Fruit fly (Drosophila melanogaster) whole organism, embryonic: ENCODE measurements around the gene Rrp5.

ENCODE experiments used
- CG11085 ChIP-seq: fragments of 200-800 bp; sonication (Bioruptor generic); IDR thresholded peaks from 2 replicates; pipeline ENCODE4 v1.3.6; 2022; ENCODE audit warnings: missing biosample characterization, missing genetic modification characterization
- CG11398 ChIP-seq: fragments of 200-800 bp; sonication (Bioruptor generic); optimal IDR thresholded peaks from 2 replicates; lab custom pipeline; 2016; ENCODE audit warnings: missing biosample characterization, missing genetic modification characterization
- CG12391 ChIP-seq: fragments of 200-800 bp; sonication (Bioruptor generic); optimal IDR thresholded peaks from 3 replicates; lab custom pipeline; 2018; ENCODE audit warnings: missing biosample characterization, mild to moderate bottlenecking, missing genetic modification characterization, moderate library complexity
- CG13624 ChIP-seq: fragments of 200-800 bp; sonication (Bioruptor generic); optimal IDR thresholded peaks from 2 replicates; lab custom pipeline; 2016; ENCODE audit warnings: missing biosample characterization, missing genetic modification characterization
- CG13894 ChIP-seq: fragments of 200-800 bp; sonication (Bioruptor generic); optimal IDR thresholded peaks from 3 replicates; lab custom pipeline; 2018; ENCODE audit warnings: missing biosample characterization, mild to moderate bottlenecking, missing genetic modification characterization, moderate library complexity
- CG15011 ChIP-seq: fragments of 200-800 bp; sonication (Bioruptor generic); optimal IDR thresholded peaks from 3 replicates; lab custom pipeline; 2018; ENCODE audit warnings: missing biosample characterization, mild to moderate bottlenecking, missing genetic modification characterization
- CG15073 ChIP-seq: fragments of 200-800 bp; sonication (Bioruptor generic); optimal IDR thresholded peaks from 2 replicates; lab custom pipeline; 2016; ENCODE audit warnings: missing biosample characterization, missing genetic modification characterization
- CG1529 ChIP-seq: fragments of 200-800 bp; sonication (Bioruptor generic); optimal IDR thresholded peaks from 3 replicates; lab custom pipeline; 2018; ENCODE audit warnings: missing biosample characterization, missing genetic modification characterization
- CG17359 ChIP-seq: fragments of 200-800 bp; sonication (Bioruptor generic); optimal IDR thresholded peaks from 3 replicates; lab custom pipeline; 2018; ENCODE audit warnings: missing biosample characterization, mild to moderate bottlenecking, missing genetic modification characterization, moderate library complexity
- CG1832 ChIP-seq: fragments of 200-800 bp; sonication (Bioruptor generic); optimal IDR thresholded peaks from 2 replicates; lab custom pipeline; 2017; ENCODE audit warnings: missing biosample characterization, mild to moderate bottlenecking, missing genetic modification characterization, inconsistent platforms
- CG18599 ChIP-seq: fragments of 200-800 bp; sonication (Bioruptor generic); optimal IDR thresholded peaks from 3 replicates; lab custom pipeline; 2017; ENCODE audit warnings: missing biosample characterization, missing genetic modification characterization, mild to moderate bottlenecking, moderate library complexity, missing genetic modification reagents
- CG4282 ChIP-seq: fragments of 200-800 bp; sonication (Bioruptor generic); optimal IDR thresholded peaks from 2 replicates; lab custom pipeline; 2016; ENCODE audit warnings: missing biosample characterization, missing genetic modification characterization
- CG4617 ChIP-seq: fragments of 200-800 bp; sonication (Bioruptor generic); optimal IDR thresholded peaks from 3 replicates; lab custom pipeline; 2016; ENCODE audit warnings: missing biosample characterization, missing genetic modification characterization, borderline replicate concordance
- CG5245 ChIP-seq: fragments of 200-800 bp; sonication (Bioruptor generic); optimal IDR thresholded peaks from 3 replicates; lab custom pipeline; 2016; ENCODE audit warnings: missing biosample characterization, missing genetic modification characterization
- CG7372 ChIP-seq: fragments of 200-800 bp; sonication (Bioruptor generic); IDR thresholded peaks from 2 replicates; pipeline ENCODE4 v1.3.6; 2022; ENCODE audit warnings: missing biosample characterization, missing genetic modification characterization
- CG7556 ChIP-seq: fragments of 200-800 bp; sonication (Bioruptor generic); optimal IDR thresholded peaks from 2 replicates; lab custom pipeline; 2017; ENCODE audit warnings: missing biosample characterization, mild to moderate bottlenecking, missing genetic modification characterization
- CG8388 ChIP-seq: fragments of 200-800 bp; sonication (Bioruptor generic); optimal IDR thresholded peaks from 2 replicates; lab custom pipeline; 2019; ENCODE audit warnings: missing biosample characterization, mild to moderate bottlenecking, missing genetic modification characterization, moderate library complexity
- Dfd ChIP-seq, 2 experiments: fragments of >200 bp; optimal IDR thresholded peaks; 2 replicates each; lab custom pipeline; 2017; ENCODE audit warnings: missing biosample characterization in 2 of 2, missing genetic modification characterization in 2 of 2
- E2f2 ChIP-seq: fragments of 200-800 bp; sonication (Bioruptor generic); IDR thresholded peaks from 2 replicates; pipeline ENCODE4 v1.3.6; 2022; ENCODE audit warnings: missing biosample characterization, missing genetic modification characterization
- HHEX ChIP-seq: fragments of 200-800 bp; sonication (Bioruptor generic); optimal IDR thresholded peaks from 3 replicates; lab custom pipeline; 2017; ENCODE audit warnings: missing biosample characterization, mild to moderate bottlenecking, missing genetic modification characterization, missing genetic modification reagents
- Hey ChIP-seq: fragments of 200-800 bp; sonication (Bioruptor generic); optimal IDR thresholded peaks from 3 replicates; lab custom pipeline; 2018; ENCODE audit warnings: missing biosample characterization, mild to moderate bottlenecking, missing genetic modification characterization
- Meics ChIP-seq: fragments of 200-800 bp; sonication (Bioruptor generic); optimal IDR thresholded peaks from 2 replicates; lab custom pipeline; 2017; ENCODE audit warnings: missing biosample characterization, mild to moderate bottlenecking, missing genetic modification characterization
- Nf-YA ChIP-seq: fragments of 200-800 bp; sonication (Bioruptor generic); IDR thresholded peaks from 2 replicates; pipeline ENCODE4 v1.3.6; 2022; ENCODE audit warnings: missing biosample characterization, missing genetic modification characterization
- Ptx1 ChIP-seq: fragments of 200-800 bp; sonication (Bioruptor generic); IDR thresholded peaks from 2 replicates; pipeline ENCODE4 v1.3.6; 2022; ENCODE audit warnings: missing biosample characterization, missing genetic modification characterization
- Spps ChIP-seq: fragments of 200-800 bp; sonication (Bioruptor generic); optimal IDR thresholded peaks from 2 replicates; lab custom pipeline; 2018; ENCODE audit warnings: missing biosample characterization, mild to moderate bottlenecking, missing genetic modification characterization
- abd-A ChIP-seq: fragments of 200-800 bp; sonication (Bioruptor generic); optimal IDR thresholded peaks from 3 replicates; lab custom pipeline; 2019; ENCODE audit warnings: missing biosample characterization, mild to moderate bottlenecking, missing genetic modification characterization, moderate library complexity
- ap ChIP-seq: fragments of 200-800 bp; sonication (Bioruptor generic); IDR thresholded peaks from 2 replicates; pipeline ENCODE4 v1.3.6; 2022; ENCODE audit warnings: missing biosample characterization, missing genetic modification characterization
- ara ChIP-seq: fragments of 200-800 bp; sonication (Bioruptor generic); IDR thresholded peaks from 2 replicates; pipeline ENCODE4 v1.3.6; 2022; ENCODE audit warnings: missing biosample characterization, missing genetic modification characterization
- ash1 ChIP-seq: fragments of 200-800 bp; sonication (Bioruptor generic); optimal IDR thresholded peaks from 2 replicates; lab custom pipeline; 2018; ENCODE audit warnings: missing biosample characterization, mild to moderate bottlenecking, missing genetic modification characterization
- az2 ChIP-seq: fragments of 200-800 bp; sonication (Bioruptor generic); optimal IDR thresholded peaks from 3 replicates; lab custom pipeline; 2016; ENCODE audit warnings: missing biosample characterization, missing genetic modification characterization
- caup ChIP-seq: fragments of 200-800 bp; sonication (Bioruptor generic); optimal IDR thresholded peaks from 3 replicates; lab custom pipeline; 2017; ENCODE audit warnings: missing biosample characterization, mild to moderate bottlenecking, missing genetic modification characterization, moderate library complexity; ENCODE audit not compliant: severe bottlenecking
- chm ChIP-seq: fragments of 200-800 bp; sonication (Bioruptor generic); IDR thresholded peaks from 2 replicates; pipeline ENCODE4 v1.3.6; 2022; ENCODE audit warnings: missing biosample characterization, missing genetic modification characterization
- crp ChIP-seq, 2 experiments: fragments of 200-800 bp; sonication (Bioruptor generic); optimal IDR thresholded peaks; 2 replicates in 1 of 2; 3 replicates in 1 of 2; lab custom pipeline; 2017; ENCODE audit warnings: missing biosample characterization in 2 of 2, missing genetic modification characterization in 2 of 2, mild to moderate bottlenecking in 1 of 2, moderate library complexity in 1 of 2
- danr ChIP-seq: fragments of 200-800 bp; sonication (Bioruptor generic); IDR thresholded peaks from 2 replicates; pipeline ENCODE4 v1.3.6; 2022; ENCODE audit warnings: missing biosample characterization, missing genetic modification characterization
- eyg ChIP-seq: fragments of 200-800 bp; sonication (Bioruptor generic); optimal IDR thresholded peaks from 3 replicates; lab custom pipeline; 2016; ENCODE audit warnings: missing biosample characterization, missing genetic modification characterization
- gsb ChIP-seq: fragments of 200-800 bp; sonication (Bioruptor generic); IDR thresholded peaks from 2 replicates; pipeline ENCODE4 v1.3.6; 2022; ENCODE audit warnings: missing biosample characterization, missing genetic modification characterization
- h ChIP-seq: fragments of >200 bp; optimal IDR thresholded peaks from 2 replicates; lab custom pipeline; 2017
- jigr1 ChIP-seq: fragments of 200-800 bp; sonication (Bioruptor generic); IDR thresholded peaks from 3 replicates; pipeline ENCODE4 v1.3.6; 2022; ENCODE audit warnings: missing biosample characterization, missing genetic modification characterization
- jumu ChIP-seq: fragments of 200-800 bp; sonication (Bioruptor generic); optimal IDR thresholded peaks from 3 replicates; lab custom pipeline; 2016; ENCODE audit warnings: missing biosample characterization, missing genetic modification characterization
- maf-S ChIP-seq: fragments of 200-800 bp; sonication (Bioruptor generic); optimal IDR thresholded peaks from 2 replicates; lab custom pipeline; 2016; ENCODE audit warnings: missing biosample characterization, missing genetic modification characterization
- nerfin-2 ChIP-seq: fragments of 200-800 bp; sonication (Bioruptor generic); IDR thresholded peaks from 2 replicates; pipeline ENCODE4 v1.3.6; 2022; ENCODE audit warnings: missing biosample characterization, missing genetic modification characterization; ENCODE audit not compliant: partially characterized antibody
- nmo ChIP-seq: fragments of 200-800 bp; sonication (Bioruptor generic); optimal IDR thresholded peaks from 2 replicates; lab custom pipeline; 2018; ENCODE audit warnings: missing biosample characterization, mild to moderate bottlenecking, missing genetic modification characterization, moderate library complexity
- p53 ChIP-seq: fragments of 200-800 bp; sonication (Bioruptor generic); optimal IDR thresholded peaks from 2 replicates; lab custom pipeline; 2016; ENCODE audit warnings: missing biosample characterization, missing genetic modification characterization
- pb ChIP-seq: fragments of 200-800 bp; sonication (Bioruptor generic); optimal IDR thresholded peaks from 3 replicates; lab custom pipeline; 2016; ENCODE audit warnings: missing biosample characterization, missing genetic modification characterization
- peb ChIP-seq: fragments of 200-800 bp; sonication (Bioruptor generic); IDR thresholded peaks from 2 replicates; pipeline ENCODE4 v1.3.6; 2022; ENCODE audit warnings: missing biosample characterization, missing genetic modification characterization
- psq ChIP-seq: fragments of 200-800 bp; sonication (Bioruptor generic); optimal IDR thresholded peaks from 2 replicates; lab custom pipeline; 2017; ENCODE audit warnings: missing biosample characterization, missing genetic modification characterization
- sisA ChIP-seq: fragments of 200-800 bp; sonication (Bioruptor generic); IDR thresholded peaks from 2 replicates; pipeline ENCODE4 v1.3.6; 2022; ENCODE audit warnings: missing biosample characterization, missing genetic modification characterization
- stc ChIP-seq: fragments of 200-800 bp; sonication (Bioruptor generic); IDR thresholded peaks from 2 replicates; pipeline ENCODE4 v1.3.6; 2022; ENCODE audit warnings: missing biosample characterization, missing genetic modification characterization
- tll ChIP-seq, 2 experiments: fragments of 200-800 bp in 1 of 2; fragments of >200 bp in 1 of 2; sonication (Bioruptor generic) in 1 of 2; optimal IDR thresholded peaks; 2 replicates each; lab custom pipeline; 2017 to 2019; ENCODE audit warnings: missing biosample characterization in 2 of 2, missing genetic modification characterization in 2 of 2, mild to moderate bottlenecking in 1 of 2, moderate library complexity in 1 of 2
- vnd ChIP-seq: fragments of 200-800 bp; sonication (Bioruptor generic); IDR thresholded peaks from 3 replicates; pipeline ENCODE4 v1.3.6; 2022; ENCODE audit warnings: missing biosample characterization, missing genetic modification characterization; ENCODE audit not compliant: partially characterized antibody
- vvl ChIP-seq: fragments of 200-800 bp; sonication (Bioruptor generic); IDR thresholded peaks from 2 replicates; pipeline ENCODE4 v1.3.6; 2022; ENCODE audit warnings: missing biosample characterization, missing genetic modification characterization
- zen ChIP-seq: fragments of 200-800 bp; sonication (Bioruptor generic); optimal IDR thresholded peaks from 3 replicates; lab custom pipeline; 2018; ENCODE audit warnings: missing biosample characterization, mild to moderate bottlenecking, missing genetic modification characterization, moderate library complexity

Gene Rrp5

DNA sequence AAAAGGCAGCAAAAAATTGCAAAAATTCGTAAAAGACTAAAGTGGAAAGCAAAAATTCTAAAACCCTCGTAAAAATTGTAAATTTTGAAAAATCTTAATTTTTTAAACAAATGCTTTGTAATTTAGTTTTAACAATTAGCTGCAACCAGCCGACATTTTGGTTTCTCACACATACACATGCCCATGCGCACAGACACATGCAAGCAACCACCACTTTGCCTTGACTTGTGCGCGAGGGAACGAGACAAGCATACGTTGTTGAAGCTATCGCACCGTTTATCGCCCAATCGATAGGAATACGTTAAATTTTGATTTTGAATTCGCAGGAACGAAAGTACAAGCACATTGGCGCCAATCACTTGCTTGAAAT lies 12.8 kb downstream of the Rrp5 start (continued):
- TF ChIP-seq CG13624 (no peak), pb (GFP tag; lab: Kevin White, UChicago) (no peak), vvl (GFP tag; lab: Robert Waterston, UW) (peak; percentile 72), abd-A (no peak), CG4617 (GFP tag; lab: Kevin White, UChicago) (no peak), sisA (GFP tag; lab: Robert Waterston, UW) (no peak), crp (GFP tag; optimal IDR thresholded peaks at IDR 0.05; lab: Kevin White, UChicago) (no peak), CG11398 (GFP tag; lab: Kevin White, UChicago) (no peak), CG15011 (GFP tag; lab: Kevin White, UChicago) (no peak), Meics (GFP tag; lab: Kevin White, UChicago) (no peak), Dfd (GFP tag; optimal IDR thresholded peaks at IDR 0.05; lab: Kevin White, UChicago) (no peak), az2 (GFP tag; lab: Kevin White, UChicago) (no peak), CG4282 (GFP tag; lab: Kevin White, UChicago) (no peak), eyg (GFP tag; lab: Kevin White, UChicago) (no peak), chm (GFP tag; lab: Robert Waterston, UW) (no peak), Spps (tag; lab: Kevin White, UChicago) (no peak), zen (tag; lab: Kevin White, UChicago) (peak; percentile 2), CG11085 (no peak), psq (no peak), HHEX (GFP tag; lab: Kevin White, UChicago) (no peak), CG1832 (GFP tag; lab: Kevin White, UChicago) (peak; percentile 66), p53 (GFP tag; lab: Kevin White, UChicago) (no peak), maf-S (GFP tag; lab: Kevin White, UChicago) (no peak), CG8388 (GFP tag; lab: Kevin White, UChicago) (no peak), jigr1 (GFP tag; lab: Robert Waterston, UW) (no peak), ara (GFP tag; lab: Robert Waterston, UW) (no peak), vnd (GFP tag; lab: Robert Waterston, UW) (peak; percentile 53; the same call in 2 of the 3 replicates), CG1529 (GFP tag; lab: Kevin White, UChicago) (no peak), stc (GFP tag; lab: Robert Waterston, UW) (no peak), jumu (GFP tag; lab: Kevin White, UChicago) (no peak), caup (GFP tag; lab: Kevin White, UChicago) (no peak), h (lab: Kevin White, UChicago) (no peak), ash1 (GFP tag; lab: Kevin White, UChicago) (no peak), ap (no peak), CG7372 (GFP tag; lab: Robert Waterston, UW) (no peak), CG15073 (GFP tag; lab: Kevin White, UChicago) (no peak), Nf-YA (GFP tag; lab: Robert Waterston, UW) (no peak), CG7556 (no peak), nerfin-2 (GFP tag; lab: Robert Waterston, UW) (no peak), CG17359 (no peak), tll (GFP tag; optimal IDR thresholded peaks at IDR 0.05; lab: Kevin White, UChicago) (peak in 1 of 2 experiments; percentile 61), E2f2 (GFP tag; lab: Robert Waterston, UW) (peak; percentile 88), nmo (GFP tag; lab: Kevin White, UChicago) (no peak), peb (GFP tag; lab: Robert Waterston, UW) (no peak), CG12391 (tag; lab: Kevin White, UChicago) (peak; percentile 79), CG5245 (GFP tag; lab: Kevin White, UChicago) (no peak), CG13894 (tag; lab: Kevin White, UChicago) (no peak), danr (GFP tag; lab: Robert Waterston, UW) (no peak), Hey (tag; lab: Kevin White, UChicago) (no peak), Ptx1 (no peak), CG18599 (no peak), gsb (GFP tag; lab: Robert Waterston, UW) (no peak)
